Fruit fly (Drosophila melanogaster): ENCODE measurements around the gene CG3176.

The CG3176 gene

dm6 chrX:476230-477143 is 5.2 kb upstream of the CG3176 start, which contains the start of the genes ebo and CG13373:
Gene ebo, minus strand, starts transcription at chrX:476579.
Gene CG13373, plus strand, starts transcription at chrX:476984.
- peak; percentile 30 for TF ChIP-seq CG34406 (GFP tag; optimal IDR thresholded peaks at IDR 0.05)
- peak; percentile 19 for TF ChIP-seq CG6792 (GFP tag; optimal IDR thresholded peaks at IDR 0.05)
- peak; percentile 38 for TF ChIP-seq Eip78C (GFP tag)
- peak; percentile 34 for TF ChIP-seq CG3032 (tag; optimal IDR thresholded peaks at IDR 0.05)
- no peak for TF ChIP-seq Met (GFP tag; optimal IDR thresholded peaks at IDR 0.05)
- no peak for TF ChIP-seq Sox102F (GFP tag; optimal IDR thresholded peaks at IDR 0.05)
- TF ChIP-seq CG15336 (GFP tag; IDR thresholded peaks at IDR 0.05), result peak; percentile 48; the same call in 1 of the 2 replicates
- TF ChIP-seq esn (GFP tag; optimal IDR thresholded peaks at IDR 0.05), result peak; percentile 21
- no peak for TF ChIP-seq CG6854 (GFP tag; optimal IDR thresholded peaks at IDR 0.05)
- peak; percentile 23 for TF ChIP-seq lz (GFP tag; optimal IDR thresholded peaks at IDR 0.05)
- TF ChIP-seq Gug (GFP tag; IDR thresholded peaks at IDR 0.05), result no peak
- TF ChIP-seq CG10631 (GFP tag; optimal IDR thresholded peaks at IDR 0.05), result peak; percentile 55
- TF ChIP-seq CG6163 (GFP tag; IDR thresholded peaks at IDR 0.05), result 0 out of 3 replicates have a peak, but pooled peaks have one; percentile 29
- TF ChIP-seq CG31627 (GFP tag; optimal IDR thresholded peaks at IDR 0.05), result peak; percentile 1
- no peak for TF ChIP-seq CG8319 (GFP tag; optimal IDR thresholded peaks at IDR 0.05)
- TF ChIP-seq eg (GFP tag; IDR thresholded peaks at IDR 0.05), result peak; percentile 52; the same call in 2 of the 3 replicates
- peak; percentile 7 for TF ChIP-seq CG8632 (GFP tag; optimal IDR thresholded peaks at IDR 0.05)
- peak; percentile 95 for TF ChIP-seq CG1621 (tag; optimal IDR thresholded peaks at IDR 0.05)
- TF ChIP-seq dac (GFP tag; optimal IDR thresholded peaks at IDR 0.05), result no peak
- TF ChIP-seq CG11294 (GFP tag; IDR thresholded peaks at IDR 0.05), result no peak
- TF ChIP-seq Sox14 (GFP tag; optimal IDR thresholded peaks at IDR 0.05), result peak; percentile 84

dm6 chrX:478766-479165 is 2.9 kb upstream of the CG3176 start, which contains the start of gene CG32817:
Gene CG32817, plus strand, starts transcription at chrX:479066.
- TF ChIP-seq Lpt (GFP tag; optimal IDR thresholded peaks at IDR 0.05), result no peak
- TF ChIP-seq lz (GFP tag; optimal IDR thresholded peaks at IDR 0.05), result no peak
- TF ChIP-seq CG11294 (GFP tag; IDR thresholded peaks at IDR 0.05), result no peak
- no peak for TF ChIP-seq CG8119 (GFP tag; IDR thresholded peaks at IDR 0.05)
- TF ChIP-seq CG1621 (tag; optimal IDR thresholded peaks at IDR 0.05), result no peak
- no peak for TF ChIP-seq CG6792 (GFP tag; optimal IDR thresholded peaks at IDR 0.05)
- no peak for TF ChIP-seq cyc (GFP tag; optimal IDR thresholded peaks at IDR 0.05)
- no peak for TF ChIP-seq CG11762 (GFP tag; optimal IDR thresholded peaks at IDR 0.05; ENCODE audit: insufficient read depth)
- no peak for TF ChIP-seq CG6854 (GFP tag; optimal IDR thresholded peaks at IDR 0.05)
- no peak for TF ChIP-seq CG34406 (GFP tag; optimal IDR thresholded peaks at IDR 0.05)
- TF ChIP-seq esn (GFP tag; optimal IDR thresholded peaks at IDR 0.05), result no peak
- no peak for TF ChIP-seq net (GFP tag; optimal IDR thresholded peaks at IDR 0.05)
- no peak for TF ChIP-seq fd85E (GFP tag; optimal IDR thresholded peaks at IDR 0.05)
- TF ChIP-seq CG4318 (GFP tag; optimal IDR thresholded peaks at IDR 0.05), result no peak
- no peak for TF ChIP-seq Eip93F (GFP tag; optimal IDR thresholded peaks at IDR 0.05)
- TF ChIP-seq Ets21C (GFP tag; optimal IDR thresholded peaks at IDR 0.05), result no peak
- no peak for TF ChIP-seq spab (GFP tag; optimal IDR thresholded peaks at IDR 0.05)
- no peak for TF ChIP-seq Sox14 (GFP tag; optimal IDR thresholded peaks at IDR 0.05)
- no peak for TF ChIP-seq fkh (GFP tag; optimal IDR thresholded peaks at IDR 0.05)
- no peak for TF ChIP-seq CG6163 (GFP tag; IDR thresholded peaks at IDR 0.05)

dm6 chrX:487517-487957 is 5.9 kb downstream of the CG3176 start, which contains the start of the genes CG18273 and CG3156:
Gene CG18273, minus strand, starts transcription at chrX:487581.
Gene CG3156, plus strand, starts transcription at chrX:487878.
- TF ChIP-seq Hr39 (GFP tag; optimal IDR thresholded peaks at IDR 0.05), result no peak
- TF ChIP-seq CG31627 (GFP tag; optimal IDR thresholded peaks at IDR 0.05), result peak; percentile 24
- TF ChIP-seq CG16779 (tag; optimal IDR thresholded peaks at IDR 0.05), result no peak
- TF ChIP-seq Smox (GFP tag; optimal IDR thresholded peaks at IDR 0.05), result no peak
- peak; percentile 1 for TF ChIP-seq lz (GFP tag; optimal IDR thresholded peaks at IDR 0.05)
- no peak for TF ChIP-seq CG4318 (GFP tag; optimal IDR thresholded peaks at IDR 0.05)
- TF ChIP-seq dsx (GFP tag; optimal IDR thresholded peaks at IDR 0.05; ENCODE audit: poor library complexity, severe bottlenecking), result no peak
- no peak for TF ChIP-seq spab (GFP tag; optimal IDR thresholded peaks at IDR 0.05)
- no peak for TF ChIP-seq acj6 (GFP tag; optimal IDR thresholded peaks at IDR 0.05)
- TF ChIP-seq net (GFP tag; optimal IDR thresholded peaks at IDR 0.05), result no peak
- peak; percentile 30 for TF ChIP-seq CG3032 (tag; optimal IDR thresholded peaks at IDR 0.05)
- TF ChIP-seq CG32006 (GFP tag; optimal IDR thresholded peaks at IDR 0.05), result no peak
- peak; percentile 26 for TF ChIP-seq esn (GFP tag; optimal IDR thresholded peaks at IDR 0.05)
- no peak for TF ChIP-seq Eip75B (GFP tag; optimal IDR thresholded peaks at IDR 0.05)
